Fruit fly (Drosophila melanogaster) whole organism, embryonic: ENCODE data around the gene CG10948.

Experiments
- Asciz ChIP-seq: fragments of 200-800 bp; sonication (Bioruptor generic); optimal IDR thresholded peaks from 2 replicates; lab custom pipeline; 2017; ENCODE audit warnings: missing biosample characterization, mild to moderate bottlenecking, missing genetic modification characterization, missing genetic modification reagents
- B-H2 ChIP-seq: fragments of 200-800 bp; sonication (Bioruptor generic); optimal IDR thresholded peaks from 2 replicates; lab custom pipeline; 2018; ENCODE audit warnings: missing biosample characterization, mild to moderate bottlenecking, missing genetic modification characterization
- Bgb ChIP-seq: fragments of 200-800 bp; sonication (Bioruptor generic); IDR thresholded peaks from 2 replicates; pipeline ENCODE4 v1.3.6; 2022; ENCODE audit warnings: missing biosample characterization, missing genetic modification characterization; ENCODE audit not compliant: partially characterized antibody
- CG10366 ChIP-seq: fragments of 200-800 bp; sonication (Bioruptor generic); IDR thresholded peaks from 2 replicates; pipeline ENCODE4 v1.3.6; 2022; ENCODE audit warnings: missing biosample characterization, missing genetic modification characterization
- CG11085 ChIP-seq: fragments of 200-800 bp; sonication (Bioruptor generic); IDR thresholded peaks from 2 replicates; pipeline ENCODE4 v1.3.6; 2022; ENCODE audit warnings: missing biosample characterization, missing genetic modification characterization
- CG11093 ChIP-seq: fragments of 200-800 bp; sonication (Bioruptor generic); IDR thresholded peaks from 3 replicates; pipeline ENCODE4 v1.3.6; 2022; ENCODE audit warnings: missing biosample characterization, missing genetic modification characterization
- CG12071 ChIP-seq: fragments of 200-800 bp; sonication (Bioruptor generic); optimal IDR thresholded peaks from 3 replicates; lab custom pipeline; 2018; ENCODE audit warnings: missing biosample characterization, mild to moderate bottlenecking, missing genetic modification characterization
- CG12744 ChIP-seq: fragments of 200-800 bp; sonication (Bioruptor generic); optimal IDR thresholded peaks from 2 replicates; lab custom pipeline; 2016; ENCODE audit warnings: missing biosample characterization, missing genetic modification characterization
- CG14014 ChIP-seq: fragments of 200-800 bp; sonication (Bioruptor generic); IDR thresholded peaks from 2 replicates; pipeline ENCODE4 v1.3.6; 2022; ENCODE audit warnings: missing biosample characterization, missing genetic modification characterization
- CG17359 ChIP-seq: fragments of 200-800 bp; sonication (Bioruptor generic); optimal IDR thresholded peaks from 3 replicates; lab custom pipeline; 2018; ENCODE audit warnings: missing biosample characterization, mild to moderate bottlenecking, missing genetic modification characterization, moderate library complexity
- CG18619 ChIP-seq: fragments of 200-800 bp; sonication (Bioruptor generic); optimal IDR thresholded peaks from 3 replicates; lab custom pipeline; 2017; ENCODE audit warnings: missing biosample characterization, mild to moderate bottlenecking, missing genetic modification characterization
- CG34376 ChIP-seq: fragments of 200-800 bp; sonication (Bioruptor generic); optimal IDR thresholded peaks from 2 replicates; lab custom pipeline; 2018; ENCODE audit warnings: missing biosample characterization, mild to moderate bottlenecking, missing genetic modification characterization
- CG42726 ChIP-seq: fragments of 200-800 bp; sonication (Bioruptor generic); IDR thresholded peaks from 2 replicates; pipeline ENCODE4 v1.3.6; 2022; ENCODE audit warnings: missing biosample characterization, missing genetic modification characterization; ENCODE audit not compliant: partially characterized antibody
- CG8290 ChIP-seq, 3 experiments: fragments of 200-800 bp; sonication (Bioruptor generic); optimal IDR thresholded peaks; 2 replicates each; lab custom pipeline; 2016 to 2019; ENCODE audit warnings: missing biosample characterization in 3 of 3, missing genetic modification characterization in 3 of 3, mild to moderate bottlenecking in 2 of 3, moderate library complexity in 1 of 3
- Chrac-16 ChIP-seq: fragments of 200-800 bp; sonication (Bioruptor generic); optimal IDR thresholded peaks from 3 replicates; lab custom pipeline; 2016; ENCODE audit warnings: missing biosample characterization, missing genetic modification characterization
- CrebB ChIP-seq: fragments of 200-800 bp; sonication (Bioruptor generic); optimal IDR thresholded peaks from 3 replicates; lab custom pipeline; 2018; ENCODE audit warnings: missing biosample characterization, mild to moderate bottlenecking, missing genetic modification characterization
- Deaf1 ChIP-seq: fragments of 200-800 bp; optimal IDR thresholded peaks from 3 replicates; lab custom pipeline; 2019; ENCODE audit warnings: missing biosample characterization, mild to moderate bottlenecking, missing genetic modification characterization, moderate library complexity
- ERR ChIP-seq: fragments of 200-800 bp; sonication (Bioruptor generic); optimal IDR thresholded peaks from 2 replicates; lab custom pipeline; 2016; ENCODE audit warnings: missing biosample characterization, missing genetic modification characterization
- Fer1 ChIP-seq: fragments of 200-800 bp; sonication (Bioruptor generic); optimal IDR thresholded peaks from 2 replicates; lab custom pipeline; 2017; ENCODE audit warnings: missing biosample characterization, mild to moderate bottlenecking, missing genetic modification characterization
- Hmr ChIP-seq: fragments of 200-800 bp; sonication (Bioruptor generic); optimal IDR thresholded peaks from 3 replicates; lab custom pipeline; 2017; ENCODE audit warnings: mild to moderate bottlenecking, missing biosample characterization, missing genetic modification reagents, missing genetic modification characterization
- Hr3 ChIP-seq: fragments of 200-800 bp; sonication (Bioruptor generic); optimal IDR thresholded peaks from 3 replicates; lab custom pipeline; 2016; ENCODE audit warnings: missing biosample characterization, missing genetic modification characterization
- MESR4 ChIP-seq: fragments of 200-800 bp; sonication (Bioruptor generic); optimal IDR thresholded peaks from 2 replicates; lab custom pipeline; 2018; ENCODE audit warnings: missing biosample characterization, mild to moderate bottlenecking, missing genetic modification characterization, moderate library complexity
- Med ChIP-seq: fragments of 200-800 bp; sonication (Bioruptor generic); peaks from one replicate; lab custom pipeline; 2016; ENCODE audit warnings: missing biosample characterization, missing genetic modification characterization, mild to moderate bottlenecking, inconsistent platforms, moderate library complexity
- NfI ChIP-seq: fragments of 200-800 bp; sonication (Bioruptor generic); optimal IDR thresholded peaks from 3 replicates; lab custom pipeline; 2018; ENCODE audit warnings: missing biosample characterization, mild to moderate bottlenecking, missing genetic modification characterization, moderate library complexity
- Pdp1 ChIP-seq, 2 experiments: fragments of 200-800 bp; sonication (Bioruptor generic); optimal IDR thresholded peaks; 3 replicates each; lab custom pipeline; 2016; ENCODE audit warnings: missing biosample characterization in 2 of 2, missing genetic modification characterization in 2 of 2, mild to moderate bottlenecking in 1 of 2, moderate library complexity in 1 of 2
- Ravus ChIP-seq: fragments of 200-800 bp; sonication (Bioruptor generic); IDR thresholded peaks from 2 replicates; pipeline ENCODE4 v1.3.6; 2022; ENCODE audit warnings: missing biosample characterization, missing genetic modification characterization
- ap ChIP-seq: fragments of 200-800 bp; sonication (Bioruptor generic); IDR thresholded peaks from 2 replicates; pipeline ENCODE4 v1.3.6; 2022; ENCODE audit warnings: missing biosample characterization, missing genetic modification characterization
- bcd ChIP-seq: fragments of 200-800 bp; sonication (Bioruptor generic); optimal IDR thresholded peaks from 2 replicates; lab custom pipeline; 2017; ENCODE audit warnings: missing biosample characterization, mild to moderate bottlenecking, missing genetic modification characterization
- br ChIP-seq: fragments of >200 bp; optimal IDR thresholded peaks from 2 replicates; lab custom pipeline; 2017
- caup ChIP-seq: fragments of 200-800 bp; sonication (Bioruptor generic); optimal IDR thresholded peaks from 3 replicates; lab custom pipeline; 2017; ENCODE audit warnings: missing biosample characterization, mild to moderate bottlenecking, missing genetic modification characterization, moderate library complexity; ENCODE audit not compliant: severe bottlenecking
- dmrt99B ChIP-seq: fragments of 200-800 bp; sonication (Bioruptor generic); optimal IDR thresholded peaks from 2 replicates; lab custom pipeline; 2018; ENCODE audit warnings: missing biosample characterization, mild to moderate bottlenecking, missing genetic modification characterization, moderate library complexity
- dpn ChIP-seq, 2 experiments: fragments of 200-800 bp; sonication (Bioruptor generic); optimal IDR thresholded peaks; 3 replicates each; lab custom pipeline; 2016; ENCODE audit warnings: missing biosample characterization in 2 of 2, missing genetic modification characterization in 2 of 2
- dysf ChIP-seq: fragments of 200-800 bp; sonication (Bioruptor generic); IDR thresholded peaks from 3 replicates; pipeline ENCODE4 v1.3.6; 2022; ENCODE audit warnings: missing biosample characterization, missing genetic modification characterization
- gce ChIP-seq: fragments of 200-800 bp; sonication (Bioruptor generic); IDR thresholded peaks from 3 replicates; pipeline ENCODE4 v1.3.6; 2022; ENCODE audit warnings: missing biosample characterization, missing genetic modification characterization
- insv ChIP-seq, 2 experiments: fragments of 200-800 bp; sonication (Bioruptor generic); optimal IDR thresholded peaks; 3 replicates each; lab custom pipeline; 2016 to 2018; ENCODE audit warnings: missing biosample characterization in 2 of 2, missing genetic modification characterization in 2 of 2
- ken ChIP-seq: fragments of 200-800 bp; sonication (Bioruptor generic); IDR thresholded peaks from 3 replicates; pipeline ENCODE4 v1.3.6; 2022; ENCODE audit warnings: missing biosample characterization, missing genetic modification characterization
- lab ChIP-seq: fragments of 200-800 bp; sonication (Bioruptor generic); optimal IDR thresholded peaks from 3 replicates; lab custom pipeline; 2017; ENCODE audit warnings: missing biosample characterization, missing genetic modification characterization, mild to moderate bottlenecking, moderate library complexity, missing genetic modification reagents
- lmd ChIP-seq: fragments of 200-800 bp; sonication (Bioruptor generic); IDR thresholded peaks from 2 replicates; pipeline ENCODE4 v1.3.6; 2022; ENCODE audit warnings: missing biosample characterization, missing genetic modification characterization
- mirr ChIP-seq: fragments of 200-800 bp; sonication (Bioruptor generic); optimal IDR thresholded peaks from 3 replicates; lab custom pipeline; 2018; ENCODE audit warnings: missing biosample characterization, mild to moderate bottlenecking, missing genetic modification characterization
- nau ChIP-seq: fragments of 200-800 bp; sonication (Bioruptor generic); optimal IDR thresholded peaks from 3 replicates; lab custom pipeline; 2017; ENCODE audit warnings: missing biosample characterization, mild to moderate bottlenecking, missing genetic modification characterization, missing genetic modification reagents
- pum ChIP-seq: fragments of 200-800 bp; sonication (Bioruptor generic); optimal IDR thresholded peaks from 2 replicates; lab custom pipeline; 2016; ENCODE audit warnings: missing biosample characterization, missing genetic modification characterization
- rib ChIP-seq: fragments of 200-800 bp; sonication (Bioruptor generic); IDR thresholded peaks from 2 replicates; pipeline ENCODE4 v1.3.6; 2022; ENCODE audit warnings: missing biosample characterization, missing genetic modification characterization
- ro ChIP-seq: fragments of 200-800 bp; sonication (Bioruptor generic); IDR thresholded peaks from 2 replicates; pipeline ENCODE4 v1.3.6; 2022; ENCODE audit warnings: missing biosample characterization, missing genetic modification characterization
- schlank ChIP-seq: fragments of 200-800 bp; sonication (Bioruptor generic); optimal IDR thresholded peaks from 2 replicates; lab custom pipeline; 2018; ENCODE audit warnings: missing biosample characterization, mild to moderate bottlenecking, missing genetic modification characterization
- sens ChIP-seq: fragments of 200-800 bp; sonication (Bioruptor generic); peaks from one replicate; lab custom pipeline; 2016; ENCODE audit warnings: missing biosample characterization, missing genetic modification characterization
- twi ChIP-seq: fragments of 200-800 bp; optimal IDR thresholded peaks from 2 replicates; lab custom pipeline; 2019; ENCODE audit warnings: missing biosample characterization, mild to moderate bottlenecking, missing genetic modification characterization, moderate library complexity
- vvl ChIP-seq: fragments of 200-800 bp; sonication (Bioruptor generic); IDR thresholded peaks from 2 replicates; pipeline ENCODE4 v1.3.6; 2022; ENCODE audit warnings: missing biosample characterization, missing genetic modification characterization

CG10948 gene

dm6 chr3L:12803159-12804034 lies 46.5 kb downstream of the CG10948 start (continued):
- TF ChIP-seq Deaf1 (peak; percentile 22), schlank (tag; lab: Kevin White, UChicago) (no peak), mirr (GFP tag; lab: Kevin White, UChicago) (peak; percentile 36), CG18619 (GFP tag; lab: Kevin White, UChicago) (peak; percentile 80), rib (GFP tag; lab: Robert Waterston, UW) (peak; percentile 83), lab (GFP tag; lab: Kevin White, UChicago) (peak; percentile 56), dysf (GFP tag; lab: Robert Waterston, UW) (peak; percentile 46; the same call in 1 of the 3 replicates), lmd (peak; percentile 53; the same call in 1 of the 2 replicates), ap (GFP tag; lab: Robert Waterston, UW) (no peak), caup (GFP tag; lab: Kevin White, UChicago) (peak; percentile 8), twi (no peak), Asciz (GFP tag; lab: Kevin White, UChicago) (peak; percentile 41)

- TF ChIP-seq Bgb (GFP tag; lab: Robert Waterston, UW) (no peak), ken (GFP tag; lab: Robert Waterston, UW) (no peak), bcd (GFP tag; lab: Kevin White, UChicago) (peak; percentile 12), CG14014 (GFP tag; lab: Robert Waterston, UW) (peak; percentile 18; the same call in 1 of the 2 replicates), CG42726 (GFP tag; lab: Robert Waterston, UW) (no peak), CG8290 (GFP tag; optimal IDR thresholded peaks at IDR 0.05; lab: Kevin White, UChicago) (no peak), CG8290 (tag; optimal IDR thresholded peaks at IDR 0.05; lab: Kevin White, UChicago) (peak in 1 of 2 experiments; percentile 67), CG12744 (GFP tag; lab: Kevin White, UChicago) (peak; percentile 18), ro (GFP tag; lab: Robert Waterston, UW) (no peak), pum (GFP tag; lab: Kevin White, UChicago) (no peak), CG12071 (GFP tag; lab: Kevin White, UChicago) (peak; percentile 2), vvl (GFP tag; lab: Robert Waterston, UW) (peak; percentile 52), Med (GFP tag; lab: Kevin White, UChicago) (peak; percentile 75), nau (GFP tag; lab: Kevin White, UChicago) (peak; percentile 74), insv (GFP tag; optimal IDR thresholded peaks at IDR 0.05; lab: Kevin White, UChicago) (peak in 1 of 2 experiments; percentile 22), dmrt99B (tag; lab: Kevin White, UChicago) (peak; percentile 9), MESR4 (no peak), B-H2 (GFP tag; lab: Kevin White, UChicago) (peak; percentile 27), ERR (GFP tag; lab: Kevin White, UChicago) (peak; percentile 12), NfI (no peak), dpn (GFP tag; optimal IDR thresholded peaks at IDR 0.05; lab: Kevin White, UChicago) (peak in 1 of 2 experiments; percentile 7), gce (no peak), br (lab: Kevin White, UChicago) (no peak), CrebB (tag; lab: Kevin White, UChicago) (peak; percentile 3), CG11085 (GFP tag; lab: Robert Waterston, UW) (no peak), Hmr (GFP tag; lab: Kevin White, UChicago) (peak; percentile 6), Ravus (GFP tag; lab: Robert Waterston, UW) (no peak), CG11093 (peak; percentile 37; the same call in 1 of the 3 replicates), CG17359 (tag; lab: Kevin White, UChicago) (peak; percentile 6), CG10366 (no peak), Fer1 (peak; percentile 24), Hr3 (GFP tag; lab: Kevin White, UChicago) (no peak), Chrac-16 (GFP tag; lab: Kevin White, UChicago) (no peak), Pdp1 (GFP tag; optimal IDR thresholded peaks at IDR 0.05; lab: Kevin White, UChicago) (peak in 1 of 2 experiments; percentile 68), CG34376 (GFP tag; lab: Kevin White, UChicago) (peak; percentile 40), sens (peak; percentile 88)
Observed at dm6 chr3L:12802443-12802865, 47.5 kb downstream of the CG10948 start.
